Fruit fly (Drosophila melanogaster): ENCODE measurements around the gene CG15357.
A peak's percentile ranks its signal among the peaks of the same experiment; 100 is the strongest.

CG15357 gene

DNA sequence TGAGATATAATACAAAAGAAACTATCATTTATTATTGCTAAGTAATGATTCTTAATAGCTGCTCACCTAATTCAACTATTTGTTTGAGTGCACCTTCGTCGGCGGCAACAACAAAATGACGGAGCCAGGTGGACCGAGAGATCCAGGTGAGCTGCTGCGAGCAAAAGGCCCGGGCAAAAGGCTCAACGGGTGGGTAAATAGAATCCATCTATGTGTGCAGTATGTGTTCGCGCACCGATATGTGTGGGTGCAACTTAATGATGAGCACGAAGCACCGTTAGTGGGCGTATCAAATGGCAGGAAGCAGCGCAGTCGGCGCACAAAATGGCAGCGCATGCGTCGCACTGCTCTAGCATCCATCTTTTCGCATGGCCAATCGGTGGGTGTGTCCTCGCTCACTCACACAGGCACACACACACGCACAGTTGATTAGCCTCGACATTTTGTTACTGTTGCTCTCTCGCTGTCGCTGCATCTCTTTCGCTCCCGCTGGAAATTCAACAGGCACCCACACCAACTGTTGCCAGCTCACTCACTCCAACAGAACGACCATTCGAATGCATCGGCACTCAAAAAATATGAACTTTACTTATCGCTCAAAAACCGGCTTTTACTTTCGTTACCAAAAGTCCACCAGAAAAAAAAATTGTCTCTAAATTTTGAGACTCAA, 27.1 kb upstream of the CG15357 start (continued):
- TF ChIP-seq CG16815 (GFP tag; optimal IDR thresholded peaks at IDR 0.05) (no peak), nau (GFP tag; optimal IDR thresholded peaks at IDR 0.05) (no peak), Dll (GFP tag; IDR thresholded peaks at IDR 0.05; ENCODE audit: partially characterized antibody) (0 out of 4 replicates have a peak, but pooled peaks have one; percentile 30), CG13287 (GFP tag; IDR thresholded peaks at IDR 0.05; ENCODE audit: partially characterized antibody) (peak; percentile 38; the same call in 1 of the 2 replicates), row (GFP tag; IDR thresholded peaks at IDR 0.05) (no peak; the same call in 2 of the 3 replicates), CG10147 (GFP tag; optimal IDR thresholded peaks at IDR 0.05) (no peak), Oli (tag; optimal IDR thresholded peaks at IDR 0.05) (no peak), Asciz (GFP tag; optimal IDR thresholded peaks at IDR 0.05) (no peak), CG10209 (GFP tag; optimal IDR thresholded peaks at IDR 0.05) (no peak), CG17829 (tag; optimal IDR thresholded peaks at IDR 0.05) (no peak), dan (GFP tag; IDR thresholded peaks at IDR 0.05) (no peak), phol (tag; optimal IDR thresholded peaks at IDR 0.05) (peak; percentile 79), gsb-n (tag; optimal IDR thresholded peaks at IDR 0.05) (peak; percentile 73), CG32532 (GFP tag; IDR thresholded peaks at IDR 0.05) (peak; percentile 19; the same call in 1 of the 2 replicates), Hr51 (GFP tag; optimal IDR thresholded peaks at IDR 0.05) (no peak), disco-r (GFP tag; optimal IDR thresholded peaks at IDR 0.05) (no peak), Camta (GFP tag; optimal IDR thresholded peaks at IDR 0.05) (no peak), CG18764 (GFP tag; optimal IDR thresholded peaks at IDR 0.05) (no peak), Hr78 (GFP tag; optimal IDR thresholded peaks at IDR 0.05) (peak in 1 of 2 experiments; percentile 15), CG1024 (GFP tag; IDR thresholded peaks at IDR 0.05) (no peak), eve (GFP tag; optimal IDR thresholded peaks at IDR 0.05) (no peak), CG30431 (GFP tag; optimal IDR thresholded peaks at IDR 0.05) (no peak), Atf6 (GFP tag; IDR thresholded peaks at IDR 0.05) (no peak), oc (tag; optimal IDR thresholded peaks at IDR 0.05) (peak; percentile 85), hbn (GFP tag; IDR thresholded peaks at IDR 0.05; ENCODE audit: partially characterized antibody) (no peak), Nf-YB (GFP tag; optimal IDR thresholded peaks at IDR 0.05) (peak; percentile 98), CG1602 (GFP tag; optimal IDR thresholded peaks at IDR 0.05) (no peak), CG9932 (GFP tag; IDR thresholded peaks at IDR 0.05) (no peak), H15 (GFP tag; IDR thresholded peaks at IDR 0.05) (no peak), vvl (GFP tag; IDR thresholded peaks at IDR 0.05) (peak; percentile 31; the same call in 1 of the 2 replicates), Blimp-1 (GFP tag; optimal IDR thresholded peaks at IDR 0.05) (peak; percentile 60), CG42726 (GFP tag; IDR thresholded peaks at IDR 0.05; ENCODE audit: partially characterized antibody) (0 out of 2 replicates have a peak, but pooled peaks have one; percentile 25), CG30020 (tag; optimal IDR thresholded peaks at IDR 0.05) (no peak), CG7987 (GFP tag; optimal IDR thresholded peaks at IDR 0.05) (no peak), CG1832 (GFP tag; optimal IDR thresholded peaks at IDR 0.05) (peak; percentile 93), sna (GFP tag; IDR thresholded peaks at IDR 0.05; ENCODE audit: partially characterized antibody) (peak; percentile 35; the same call in 1 of the 2 replicates), CG8924 (tag; optimal IDR thresholded peaks at IDR 0.05) (no peak), sr (GFP tag; IDR thresholded peaks at IDR 0.05) (peak; percentile 80), CG7963 (GFP tag; IDR thresholded peaks at IDR 0.05; ENCODE audit: partially characterized antibody) (no peak), ewg (GFP tag; optimal IDR thresholded peaks at IDR 0.05) (peak; percentile 93), esg (GFP tag; conservative IDR thresholded peaks at IDR 0.05) (no peak), sob (GFP tag; IDR thresholded peaks at IDR 0.05) (no peak), bigmax (GFP tag; optimal IDR thresholded peaks at IDR 0.05) (no peak), CG32767 (GFP tag; IDR thresholded peaks at IDR 0.05) (no peak), CG30403 (GFP tag; optimal IDR thresholded peaks at IDR 0.05) (no peak), az2 (GFP tag; optimal IDR thresholded peaks at IDR 0.05) (no peak), lov (optimal IDR thresholded peaks at IDR 0.05) (no peak), lov (GFP tag; IDR thresholded peaks at IDR 0.05) (peak; percentile 34; the same call in 1 of the 3 replicates)
